Worm (Caenorhabditis elegans): ENCODE data around the gene spon-1.

DNA sequence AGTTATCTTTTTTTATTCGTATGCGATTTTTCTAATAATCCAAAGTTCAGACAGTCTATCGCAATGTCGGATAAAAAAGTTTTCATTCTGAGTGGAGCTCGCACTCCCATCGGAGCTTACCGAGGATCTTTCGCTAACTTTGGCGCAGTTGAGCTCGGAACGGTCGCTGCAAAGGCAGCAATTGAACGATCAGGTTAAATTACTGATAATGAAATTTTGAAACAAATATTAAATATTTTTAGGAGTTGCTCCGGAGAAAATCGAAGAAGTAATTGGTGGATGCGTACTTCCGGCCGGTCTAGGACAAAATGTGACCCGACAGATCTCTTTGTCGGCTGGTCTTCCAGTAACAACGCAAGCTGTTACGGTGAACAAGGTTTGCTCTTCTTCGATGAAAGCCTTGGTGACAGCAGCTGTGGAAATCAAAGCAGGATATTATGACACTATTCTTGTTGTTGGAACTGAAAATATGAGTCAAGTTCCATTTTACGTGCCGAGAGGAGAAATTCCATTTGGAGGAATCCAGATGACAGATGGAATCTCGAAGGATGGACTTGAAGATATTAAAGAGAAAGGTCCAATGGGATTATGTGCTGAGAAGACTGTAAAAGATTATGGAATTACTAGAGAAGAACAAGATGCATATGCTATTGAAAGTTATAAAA lies 40.7 kb upstream of the spon-1 start, which contains the start of gene T02G5.7:
- TF ChIP-seq him-1 (tag; optimal IDR thresholded peaks at IDR 0.05) (no peak), dao-5 (tag; optimal IDR thresholded peaks at IDR 0.05) (no peak)
